Worm (Caenorhabditis elegans) whole organism, L1 larva: ENCODE measurements around the gene cah-1.
A peak's percentile ranks its signal among the peaks of the same experiment; 100 is the strongest.

ENCODE experiments used
- C16A3.4 ChIP-seq: fragments of 150-350 bp; optimal IDR thresholded peaks from 2 replicates; lab custom pipeline; 2014; ENCODE audit warnings: missing biosample characterization, missing genetic modification characterization
- Y116A8C.19 ChIP-seq: sonication (generic microtip); optimal IDR thresholded peaks from 2 replicates; lab custom pipeline; 2016; ENCODE audit warnings: missing compliant biosample characterization, missing genetic modification characterization, borderline replicate concordance
- aha-1 ChIP-seq: fragments of 150-350 bp; optimal IDR thresholded peaks from 2 replicates; lab custom pipeline; 2014; ENCODE audit warnings: missing biosample characterization, missing genetic modification characterization
- aly-2 ChIP-seq: fragments of 150-350 bp; optimal IDR thresholded peaks from 2 replicates; lab custom pipeline; 2014; ENCODE audit warnings: missing biosample characterization, missing genetic modification characterization
- ama-1 ChIP-seq: fragments of 150-350 bp; optimal IDR thresholded peaks from 2 replicates; lab custom pipeline; 2014
- ceh-63 ChIP-seq: fragments of 200-800 bp; sonication (Bioruptor generic); optimal IDR thresholded peaks from 2 replicates; lab custom pipeline; 2018; ENCODE audit warnings: mild to moderate bottlenecking, missing genetic modification characterization, missing compliant biosample characterization
- ceh-82 ChIP-seq, 3 experiments: fragments of 150-350 bp in 1 of 3; sonication (generic microtip) in 2 of 3; optimal IDR thresholded peaks; 2 replicates each; lab custom pipeline; 2014 to 2017; ENCODE audit warnings: missing biosample characterization in 3 of 3, missing genetic modification characterization in 3 of 3
- ceh-88 ChIP-seq: fragments of 200-800 bp; sonication (Bioruptor generic); IDR thresholded peaks from 2 replicates; pipeline ENCODE4 v1.3.6; 2022; ENCODE audit warnings: missing genetic modification characterization, missing compliant biosample characterization
- ceh-90 ChIP-seq: sonication (generic microtip); optimal IDR thresholded peaks from 2 replicates; lab custom pipeline; 2016; ENCODE audit warnings: missing genetic modification characterization, missing compliant biosample characterization
- ces-1 ChIP-seq: fragments of 150-350 bp; optimal IDR thresholded peaks from 2 replicates; lab custom pipeline; 2014; ENCODE audit warnings: missing biosample characterization, missing genetic modification reagents, missing genetic modification characterization
- dpl-1 ChIP-seq, 3 experiments: fragments of 150-350 bp in 2 of 3; sonication (generic microtip) in 1 of 3; optimal IDR thresholded peaks; 2 replicates each; lab custom pipeline; 2014 to 2017; ENCODE audit warnings: missing biosample characterization in 3 of 3, missing genetic modification characterization in 3 of 3, missing genetic modification reagents in 3 of 3
- dsc-1 ChIP-seq: sonication (generic microtip); optimal IDR thresholded peaks from 2 replicates; lab custom pipeline; 2016; ENCODE audit warnings: mild to moderate bottlenecking, missing genetic modification characterization, missing compliant biosample characterization
- egl-13 ChIP-seq: sonication (generic microtip); optimal IDR thresholded peaks from 2 replicates; lab custom pipeline; 2016; ENCODE audit warnings: missing genotype, missing genetic modification reagents, missing genetic modification characterization, missing compliant biosample characterization
- egl-27 ChIP-seq, 2 experiments: fragments of 150-350 bp in 1 of 2; sonication (generic microtip); optimal IDR thresholded peaks; 3 replicates each; lab custom pipeline; 2017 to 2018; ENCODE audit warnings: missing biosample characterization in 2 of 2, missing genetic modification characterization in 2 of 2, missing genetic modification reagents in 2 of 2
- elt-2 ChIP-seq: sonication (generic microtip); optimal IDR thresholded peaks from 2 replicates; lab custom pipeline; 2016; ENCODE audit warnings: missing genetic modification characterization, mild to moderate bottlenecking, inconsistent platforms, missing compliant biosample characterization, missing genetic modification reagents
- elt-3 ChIP-seq, 6 experiments: fragments of 150-350 bp in 1 of 6; sonication (generic microtip); optimal IDR thresholded peaks; 2 replicates each; lab custom pipeline; 2017 to 2018; ENCODE audit warnings: missing biosample characterization in 6 of 6, missing genetic modification characterization in 6 of 6, inconsistent platforms in 1 of 6
- fkh-10 ChIP-seq: sonication (generic microtip); optimal IDR thresholded peaks from 2 replicates; lab custom pipeline; 2017; ENCODE audit warnings: missing biosample characterization, missing genetic modification reagents, missing genetic modification characterization
- fos-1 ChIP-seq: fragments of 150-350 bp; optimal IDR thresholded peaks from 2 replicates; lab custom pipeline; 2014; ENCODE audit warnings: missing biosample characterization, missing genetic modification characterization
- hlh-17 ChIP-seq: fragments of 200-800 bp; sonication (Bioruptor generic); optimal IDR thresholded peaks from 2 replicates; lab custom pipeline; 2018; ENCODE audit warnings: missing genetic modification characterization, mild to moderate bottlenecking, missing compliant biosample characterization, moderate library complexity, borderline replicate concordance
- hpl-2 ChIP-seq: fragments of 150-350 bp; optimal IDR thresholded peaks from 2 replicates; lab custom pipeline; 2014; ENCODE audit warnings: missing biosample characterization, missing genetic modification reagents, missing genetic modification characterization
- isw-1 ChIP-seq: fragments of 200-800 bp; sonication (Bioruptor generic); IDR thresholded peaks from 2 replicates; pipeline ENCODE4 v1.3.6; 2022; ENCODE audit warnings: missing genetic modification characterization, missing compliant biosample characterization
- lin-15B ChIP-seq: fragments of 150-350 bp; sonication (generic microtip); optimal IDR thresholded peaks from 3 replicates; lab custom pipeline; 2014; ENCODE audit warnings: missing biosample characterization, missing genetic modification characterization
- lin-35 ChIP-seq, 2 experiments: fragments of 150-350 bp; optimal IDR thresholded peaks; 2 replicates each; lab custom pipeline; 2014; ENCODE audit warnings: missing biosample characterization in 2 of 2, missing genetic modification characterization in 2 of 2, missing genetic modification reagents in 2 of 2
- lin-39 ChIP-seq: fragments of 150-350 bp; optimal IDR thresholded peaks from 2 replicates; lab custom pipeline; 2014; ENCODE audit warnings: missing biosample characterization, missing genetic modification reagents, missing genetic modification characterization
- lsy-2 ChIP-seq, 2 experiments: fragments of 150-350 bp; optimal IDR thresholded peaks; 2 replicates each; lab custom pipeline; 2014; ENCODE audit warnings: missing biosample characterization in 2 of 2, missing genetic modification characterization in 2 of 2
- mdl-1 ChIP-seq, 2 experiments: fragments of 150-350 bp; optimal IDR thresholded peaks; 2 replicates each; lab custom pipeline; 2014 to 2017; ENCODE audit warnings: missing biosample characterization in 2 of 2, missing genetic modification characterization in 2 of 2, inconsistent platforms in 1 of 2
- mef-2 ChIP-seq: fragments of 150-350 bp; optimal IDR thresholded peaks from 2 replicates; lab custom pipeline; 2014; ENCODE audit warnings: missing biosample characterization, missing genetic modification characterization
- mep-1 ChIP-seq: fragments of 150-350 bp; optimal IDR thresholded peaks from 2 replicates; lab custom pipeline; 2014; ENCODE audit warnings: missing biosample characterization, missing genetic modification characterization
- nhr-11 ChIP-seq: fragments of 150-350 bp; optimal IDR thresholded peaks from 2 replicates; lab custom pipeline; 2014; ENCODE audit warnings: missing biosample characterization, missing genetic modification characterization
- nhr-12 ChIP-seq: sonication (generic microtip); optimal IDR thresholded peaks from 2 replicates; lab custom pipeline; 2017; ENCODE audit warnings: missing biosample characterization, missing genetic modification characterization
- nhr-20 ChIP-seq: sonication (generic microtip); optimal IDR thresholded peaks from 2 replicates; lab custom pipeline; 2016; ENCODE audit warnings: mild to moderate bottlenecking, missing genetic modification characterization, missing compliant biosample characterization
- nhr-28 ChIP-seq: fragments of 150-350 bp; optimal IDR thresholded peaks from 2 replicates; lab custom pipeline; 2014; ENCODE audit warnings: missing biosample characterization, missing genetic modification characterization
- nhr-71 ChIP-seq: sonication (generic microtip); optimal IDR thresholded peaks from 2 replicates; lab custom pipeline; 2016; ENCODE audit warnings: mild to moderate bottlenecking, missing genetic modification characterization, moderate library complexity, missing compliant biosample characterization
- nhr-76 ChIP-seq: sonication (generic microtip); optimal IDR thresholded peaks from 2 replicates; lab custom pipeline; 2017; ENCODE audit warnings: missing biosample characterization, missing genetic modification characterization
- nhr-84 ChIP-seq: sonication (generic microtip); optimal IDR thresholded peaks from 2 replicates; lab custom pipeline; 2017; ENCODE audit warnings: missing biosample characterization, missing genetic modification characterization
- nhr-85 ChIP-seq: sonication (generic microtip); peaks from one replicate; lab custom pipeline; 2016; ENCODE audit warnings: missing genetic modification characterization, inconsistent platforms, missing compliant biosample characterization
- nhr-90 ChIP-seq: sonication (generic microtip); optimal IDR thresholded peaks from 2 replicates; lab custom pipeline; 2016; ENCODE audit warnings: mild to moderate bottlenecking, missing genetic modification characterization, missing compliant biosample characterization; ENCODE audit not compliant: poor library complexity
- pag-3 ChIP-seq: sonication (generic microtip); optimal IDR thresholded peaks from 2 replicates; lab custom pipeline; 2017; ENCODE audit warnings: missing genetic modification characterization, mild to moderate bottlenecking, missing compliant biosample characterization, antibody characterized with exemption, borderline replicate concordance; ENCODE audit not compliant: insufficient read depth
- pax-3 ChIP-seq: fragments of 200-800 bp; sonication (Bioruptor generic); optimal IDR thresholded peaks from 2 replicates; lab custom pipeline; 2018; ENCODE audit warnings: mild to moderate bottlenecking, missing genetic modification characterization, moderate library complexity, missing compliant biosample characterization
- pqm-1 ChIP-seq: sonication (generic microtip); optimal IDR thresholded peaks from 3 replicates; lab custom pipeline; 2017; ENCODE audit warnings: missing biosample characterization, missing genetic modification characterization
- rnt-1 ChIP-seq: sonication (generic microtip); optimal IDR thresholded peaks from 2 replicates; lab custom pipeline; 2016; ENCODE audit warnings: mild to moderate bottlenecking, missing genetic modification characterization, moderate library complexity, missing compliant biosample characterization
- snu-23 ChIP-seq: sonication (generic microtip); optimal IDR thresholded peaks from 2 replicates; lab custom pipeline; 2016; ENCODE audit warnings: missing genetic modification characterization, missing compliant biosample characterization
- sox-4 ChIP-seq: sonication (generic microtip); optimal IDR thresholded peaks from 2 replicates; lab custom pipeline; 2016; ENCODE audit warnings: missing genetic modification characterization, missing compliant biosample characterization
- swsn-7 ChIP-seq: sonication (generic microtip); optimal IDR thresholded peaks from 2 replicates; lab custom pipeline; 2016; ENCODE audit warnings: missing genetic modification characterization, missing compliant biosample characterization
- unc-130 ChIP-seq: fragments of 150-350 bp; optimal IDR thresholded peaks from 2 replicates; lab custom pipeline; 2017; ENCODE audit warnings: missing biosample characterization, missing genetic modification characterization, inconsistent platforms
- unc-30 ChIP-seq: sonication (generic microtip); optimal IDR thresholded peaks from 2 replicates; lab custom pipeline; 2017; ENCODE audit warnings: missing biosample characterization, missing genetic modification characterization
- unc-86 ChIP-seq: sonication (generic microtip); optimal IDR thresholded peaks from 2 replicates; lab custom pipeline; 2016; ENCODE audit warnings: missing genetic modification characterization, missing compliant biosample characterization
- unc-98 ChIP-seq: fragments of 200-800 bp; sonication (Bioruptor generic); IDR thresholded peaks from 2 replicates; pipeline ENCODE4 v1.3.6; 2022; ENCODE audit warnings: missing genetic modification characterization, missing compliant biosample characterization
- vab-15 ChIP-seq: sonication (generic microtip); optimal IDR thresholded peaks from 2 replicates; lab custom pipeline; 2017; ENCODE audit warnings: missing genotype, mild to moderate bottlenecking, missing genetic modification characterization, missing compliant biosample characterization
- ztf-11 ChIP-seq, 2 experiments: sonication (generic microtip); optimal IDR thresholded peaks; 2 replicates each; lab custom pipeline; 2016 to 2017; ENCODE audit warnings: missing genetic modification characterization in 2 of 2, missing biosample characterization in 1 of 2, missing compliant biosample characterization in 1 of 2
- ztf-4 ChIP-seq: fragments of 150-350 bp; optimal IDR thresholded peaks from 2 replicates; lab custom pipeline; 2014; ENCODE audit warnings: missing biosample characterization, missing genetic modification characterization

cah-1 gene

ce11 chrIII:5080700-5081572 is 4.5 kb downstream of the cah-1 start (continued):
- TF ChIP-seq nhr-12 (no peak), ceh-82 (tag; optimal IDR thresholded peaks at IDR 0.05; lab: Kevin White, UChicago) (peak; percentile 3 to 90 (median 89)), elt-3 (tag; optimal IDR thresholded peaks at IDR 0.05; lab: Kevin White, UChicago) (peak in 5 of 6 experiments; percentile 1 to 41 (median 39)), pqm-1 (tag; lab: Kevin White, UChicago) (no peak), nhr-84 (tag; lab: Kevin White, UChicago) (no peak), mdl-1 (tag; optimal IDR thresholded peaks at IDR 0.05; lab: Kevin White, UChicago) (peak in 1 of 2 experiments; percentile 51), unc-98 (GFP tag; lab: Robert Waterston, UW) (no peak), dpl-1 (GFP tag; optimal IDR thresholded peaks at IDR 0.05; lab: Kevin White, UChicago) (peak; percentile 43 to 67 (median 49)), nhr-71 (tag; lab: Kevin White, UChicago) (peak; percentile 94), Y116A8C.19 (tag; lab: Kevin White, UChicago) (no peak), rnt-1 (tag; lab: Kevin White, UChicago) (peak; percentile 91), aly-2 (peak; percentile 49), lin-39 (tag; lab: Kevin White, UChicago) (peak; percentile 68), unc-86 (tag; lab: Kevin White, UChicago) (peak; percentile 89), pag-3 (tag; lab: Kevin White, UChicago) (no peak), isw-1 (peak; percentile 65), nhr-85 (peak; percentile 97), swsn-7 (tag; lab: Kevin White, UChicago) (peak; percentile 91), mep-1 (tag; lab: Kevin White, UChicago) (peak; percentile 67), ztf-11 (tag; optimal IDR thresholded peaks at IDR 0.05; lab: Kevin White, UChicago) (peak in 1 of 2 experiments; percentile 84), lin-35 (GFP tag; optimal IDR thresholded peaks at IDR 0.05; lab: Kevin White, UChicago) (peak; percentile 65 to 76), unc-130 (tag; lab: Kevin White, UChicago) (peak; percentile 26), egl-27 (tag; optimal IDR thresholded peaks at IDR 0.05; lab: Kevin White, UChicago) (no peak), vab-15 (tag; lab: Kevin White, UChicago) (no peak), hlh-17 (GFP tag; lab: Kevin White, UChicago) (no peak), nhr-11 (tag; lab: Kevin White, UChicago) (no peak), sox-4 (peak; percentile 80), lin-15B (tag; lab: Kevin White, UChicago) (peak; percentile 37), ceh-90 (tag; lab: Kevin White, UChicago) (peak; percentile 38), nhr-76 (tag; lab: Kevin White, UChicago) (no peak), snu-23 (peak; percentile 91), nhr-90 (tag; lab: Kevin White, UChicago) (peak; percentile 92), mef-2 (tag; lab: Kevin White, UChicago) (no peak), elt-2 (peak; percentile 77), pax-3 (peak; percentile 84), egl-13 (tag; lab: Kevin White, UChicago) (peak; percentile 88), C16A3.4 (tag; lab: Kevin White, UChicago) (peak; percentile 51), ceh-63 (no peak), fos-1 (tag; lab: Kevin White, UChicago) (peak; percentile 64), ceh-88 (GFP tag; lab: Robert Waterston, UW) (peak; percentile 82), nhr-20 (tag; lab: Kevin White, UChicago) (peak; percentile 87), hpl-2 (GFP tag; lab: Kevin White, UChicago) (no peak), ces-1 (no peak), nhr-28 (tag; lab: Kevin White, UChicago) (no peak), fkh-10 (GFP tag; lab: Kevin White, UChicago) (peak; percentile 58), unc-30 (tag; lab: Kevin White, UChicago) (no peak), lsy-2 (tag; optimal IDR thresholded peaks at IDR 0.05; lab: Kevin White, UChicago) (peak; percentile 50 to 74), ama-1 (lab: Kevin White, UChicago) (peak; percentile 77), aha-1 (peak; percentile 41), ztf-4 (tag; lab: Kevin White, UChicago) (peak; percentile 84), dsc-1 (tag; lab: Kevin White, UChicago) (peak; percentile 87)
